Worm (Caenorhabditis elegans) whole organism, young adult: ENCODE data around the gene R07B1.8.

Experiments
- B0035.1 ChIP-seq: sonication (generic microtip); optimal IDR thresholded peaks from 2 replicates; lab custom pipeline; 2016; ENCODE audit warnings: missing genetic modification characterization, mild to moderate bottlenecking, missing compliant biosample characterization, missing genotype, missing genetic modification reagents
- B0261.1 ChIP-seq: sonication (generic microtip); optimal IDR thresholded peaks from 2 replicates; lab custom pipeline; 2016; ENCODE audit warnings: mild to moderate bottlenecking, missing genetic modification characterization, moderate library complexity, missing compliant biosample characterization
- Y56A3A.18 ChIP-seq: fragments of 200-800 bp; sonication (Bioruptor generic); IDR thresholded peaks from 2 replicates; pipeline ENCODE4 v1.3.6; 2022; ENCODE audit warnings: missing genetic modification reagents, missing genetic modification characterization, missing compliant biosample characterization
- Y95B8A.8 ChIP-seq: fragments of 200-800 bp; sonication (Bioruptor generic); IDR thresholded peaks from 2 replicates; pipeline ENCODE4 v1.3.6; 2022; ENCODE audit warnings: missing genetic modification reagents, missing genetic modification characterization, missing compliant biosample characterization
- attf-5 ChIP-seq: fragments of 200-800 bp; sonication (Bioruptor generic); optimal IDR thresholded peaks from 2 replicates; lab custom pipeline; 2018; ENCODE audit warnings: mild to moderate bottlenecking, missing genetic modification characterization, missing compliant biosample characterization
- ccch-3 ChIP-seq: fragments of 200-800 bp; sonication (Bioruptor generic); optimal IDR thresholded peaks from 2 replicates; lab custom pipeline; 2018; ENCODE audit warnings: mild to moderate bottlenecking, missing genetic modification characterization, missing compliant biosample characterization
- cebp-2 ChIP-seq: fragments of 200-800 bp; sonication (Bioruptor generic); IDR thresholded peaks from 2 replicates; pipeline ENCODE4 v1.3.6; 2022; ENCODE audit warnings: missing genetic modification characterization, missing compliant biosample characterization
- ceh-91 ChIP-seq: fragments of 200-800 bp; sonication (Bioruptor generic); IDR thresholded peaks from 2 replicates; pipeline ENCODE4 v1.3.6; 2022; ENCODE audit warnings: missing genetic modification reagents, missing genetic modification characterization, missing compliant biosample characterization
- chd-7 ChIP-seq: sonication (generic microtip); optimal IDR thresholded peaks from 2 replicates; lab custom pipeline; 2016; ENCODE audit warnings: mild to moderate bottlenecking, missing genetic modification characterization, moderate library complexity, missing compliant biosample characterization
- egl-44 ChIP-seq: fragments of 200-800 bp; sonication (Bioruptor generic); IDR thresholded peaks from 2 replicates; pipeline ENCODE4 v1.3.6; 2022; ENCODE audit warnings: missing genetic modification reagents, missing genetic modification characterization, missing compliant biosample characterization
- ets-4 ChIP-seq: fragments of 200-800 bp; sonication (Bioruptor generic); optimal IDR thresholded peaks from 2 replicates; lab custom pipeline; 2018; ENCODE audit warnings: mild to moderate bottlenecking, missing genetic modification characterization, missing compliant biosample characterization
- hlh-12 ChIP-seq: sonication (generic microtip); optimal IDR thresholded peaks from 2 replicates; lab custom pipeline; 2016; ENCODE audit warnings: missing genetic modification characterization, missing compliant biosample characterization
- lag-1 ChIP-seq: fragments of 200-800 bp; sonication (Bioruptor generic); IDR thresholded peaks from 2 replicates; pipeline ENCODE4 v1.3.6; 2022; ENCODE audit warnings: missing genetic modification reagents, missing genetic modification characterization, missing compliant biosample characterization
- let-526 ChIP-seq: fragments of 200-800 bp; sonication (Bioruptor generic); IDR thresholded peaks from 2 replicates; pipeline ENCODE4 v1.3.6; 2022; ENCODE audit warnings: missing genetic modification reagents, missing genetic modification characterization, missing compliant biosample characterization
- let-607 ChIP-seq, 2 experiments: fragments of 200-800 bp in 1 of 2; sonication (Bioruptor generic) in 1 of 2; sonication (generic microtip) in 1 of 2; optimal IDR thresholded peaks; 2 replicates each; lab custom pipeline; 2016 to 2018; ENCODE audit warnings: mild to moderate bottlenecking in 2 of 2, missing compliant biosample characterization in 2 of 2, missing genetic modification characterization in 2 of 2, moderate library complexity in 2 of 2, missing genotype in 1 of 2
- lin-35 ChIP-seq, 3 experiments: fragments of 150-350 bp in 2 of 3; sonication (generic microtip) in 1 of 3; optimal IDR thresholded peaks; 2 replicates each; lab custom pipeline; 2014 to 2018; ENCODE audit warnings: missing biosample characterization in 3 of 3, missing genetic modification characterization in 3 of 3, missing genetic modification reagents in 3 of 3
- lsl-1 ChIP-seq: fragments of 200-800 bp; sonication (Bioruptor generic); optimal IDR thresholded peaks from 2 replicates; lab custom pipeline; 2018; ENCODE audit warnings: mild to moderate bottlenecking, missing genetic modification characterization, moderate library complexity, missing compliant biosample characterization
- lsy-27 ChIP-seq: sonication (generic microtip); optimal IDR thresholded peaks from 2 replicates; lab custom pipeline; 2017; ENCODE audit warnings: missing genetic modification characterization, mild to moderate bottlenecking, missing compliant biosample characterization, antibody characterized with exemption, missing genotype, borderline replicate concordance; ENCODE audit not compliant: insufficient read depth
- madf-3 ChIP-seq: fragments of 200-800 bp; sonication (Bioruptor generic); IDR thresholded peaks from 2 replicates; pipeline ENCODE4 v1.3.6; 2022; ENCODE audit warnings: missing genetic modification reagents, missing genetic modification characterization, missing compliant biosample characterization
- mcd-1 ChIP-seq: fragments of 200-800 bp; sonication (Bioruptor generic); IDR thresholded peaks from 2 replicates; pipeline ENCODE4 v1.3.6; 2022; ENCODE audit warnings: missing genetic modification reagents, missing genetic modification characterization, missing compliant biosample characterization
- nhr-120 ChIP-seq: fragments of 200-800 bp; sonication (Bioruptor generic); IDR thresholded peaks from 2 replicates; pipeline ENCODE4 v1.3.6; 2022; ENCODE audit warnings: missing genetic modification characterization, missing compliant biosample characterization
- nhr-80 ChIP-seq: sonication (generic microtip); optimal IDR thresholded peaks from 2 replicates; lab custom pipeline; 2016; ENCODE audit warnings: missing genetic modification characterization, missing compliant biosample characterization
- pha-4 ChIP-seq: fragments of 150-350 bp; sonication (generic microtip); optimal IDR thresholded peaks from 2 replicates; lab custom pipeline; 2014; ENCODE audit warnings: missing biosample characterization, missing genetic modification reagents, missing genetic modification characterization
- snpc-4 ChIP-seq, 5 experiments: fragments of 150-350 bp in 1 of 5; sonication (generic microtip) in 4 of 5; optimal IDR thresholded peaks; 2 replicates each; lab custom pipeline; 2014 to 2018; ENCODE audit warnings: missing genetic modification characterization in 5 of 5, missing biosample characterization in 3 of 5, antibody characterized with exemption in 2 of 5, mild to moderate bottlenecking in 2 of 5, missing compliant biosample characterization in 2 of 5, missing genotype in 2 of 5, moderate library complexity in 2 of 5, missing genetic modification reagents in 1 of 5
- tbp1 ChIP-seq: fragments of 200-800 bp; sonication (Bioruptor generic); optimal IDR thresholded peaks from 2 replicates; lab custom pipeline; 2018; ENCODE audit warnings: mild to moderate bottlenecking, missing genetic modification characterization, missing compliant biosample characterization
- unc-62 ChIP-seq: fragments of 150-350 bp; optimal IDR thresholded peaks from 2 replicates; lab custom pipeline; 2014; ENCODE audit warnings: missing biosample characterization, missing genetic modification reagents, missing genetic modification characterization
- zim-3 ChIP-seq: sonication (generic microtip); optimal IDR thresholded peaks from 2 replicates; lab custom pipeline; 2017; ENCODE audit warnings: mild to moderate bottlenecking, missing genetic modification characterization, moderate library complexity, missing compliant biosample characterization
- ztf-22 ChIP-seq: fragments of 200-800 bp; sonication (Bioruptor generic); optimal IDR thresholded peaks from 2 replicates; lab custom pipeline; 2018; ENCODE audit warnings: mild to moderate bottlenecking, missing genetic modification characterization, moderate library complexity, missing compliant biosample characterization
- ztf-3 ChIP-seq: fragments of 200-800 bp; sonication (Bioruptor generic); optimal IDR thresholded peaks from 2 replicates; lab custom pipeline; 2018; ENCODE audit warnings: mild to moderate bottlenecking, missing genetic modification characterization, missing compliant biosample characterization

R07B1.8 gene

DNA sequence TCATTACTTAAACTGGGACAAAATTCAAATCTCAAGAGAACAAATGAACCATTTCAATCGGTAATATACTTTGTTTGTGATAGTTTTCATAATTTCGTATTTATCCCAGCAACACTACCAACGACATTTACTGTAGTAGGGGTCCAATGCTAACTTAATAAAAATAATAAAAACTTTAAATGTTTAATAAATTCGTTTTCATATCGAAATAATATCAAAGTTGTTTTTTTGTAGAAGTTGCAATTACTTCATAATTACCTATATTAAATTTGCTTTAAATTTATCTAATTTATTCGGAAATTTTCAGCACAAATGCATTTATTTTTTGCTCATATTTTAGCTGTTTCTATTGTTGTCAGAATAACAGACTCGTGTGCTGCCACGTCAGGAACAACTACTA, 6.1 kb downstream of the R07B1.8 start, which contains the start of gene R07B1.6:
TSS of gene R07B1.6 (plus strand) at position 301 of the 400 bp plus-strand sequence.
- TF ChIP-seq zim-3 (tag; lab: Kevin White, UChicago), result no peak
- no peak for TF ChIP-seq B0035.1
- TF ChIP-seq ceh-91, result no peak
- no peak for TF ChIP-seq ccch-3 (GFP tag; lab: Kevin White, UChicago)
- TF ChIP-seq nhr-120, result no peak
- no peak for TF ChIP-seq tbp1 (GFP tag; lab: Kevin White, UChicago)
- TF ChIP-seq B0261.1 (tag; lab: Kevin White, UChicago), result no peak

DNA sequence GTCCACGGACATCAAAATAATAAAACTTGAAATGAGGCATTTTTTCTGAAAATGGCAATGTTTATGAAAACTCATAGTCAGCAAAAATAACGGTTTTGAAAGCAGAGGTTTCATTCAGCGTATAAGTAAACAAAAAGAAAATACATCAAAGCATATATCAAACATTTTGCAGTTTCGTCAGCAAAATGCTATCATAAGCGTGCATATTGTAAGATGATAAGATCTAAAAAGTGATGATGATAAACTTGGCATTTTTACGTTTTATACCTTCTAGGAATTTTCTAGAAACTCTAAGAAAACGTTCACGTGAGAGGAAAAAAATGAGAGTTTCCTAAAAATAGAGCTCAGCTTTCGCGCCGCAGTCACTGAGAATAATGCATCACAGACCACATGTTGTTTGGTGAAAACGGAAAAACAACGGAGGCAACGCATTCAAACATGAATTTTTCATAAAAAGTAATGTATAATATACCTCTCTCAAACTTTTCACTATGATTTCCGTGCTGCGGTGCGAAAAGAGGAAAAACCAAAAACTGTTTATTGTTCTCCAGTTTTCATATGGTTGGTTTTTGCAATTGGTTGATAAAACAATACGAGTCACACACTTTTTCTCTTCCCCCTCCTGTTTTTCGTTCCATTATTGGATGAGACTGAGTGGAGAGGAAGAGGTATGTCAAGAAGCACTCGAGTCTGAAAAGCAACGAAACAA, 9.4 kb downstream of the R07B1.8 start, which contains the start of the genes gst-36 and R07B1.5:
TSS of gene gst-36 (minus strand) at position 45 of the 709 bp plus-strand sequence.
TSS of gene R07B1.5 (plus strand) at position 665 of the 709 bp plus-strand sequence.
- TF ChIP-seq snpc-4 (GFP tag; optimal IDR thresholded peaks at IDR 0.05; lab: Kevin White, UChicago) (no peak), snpc-4 (tag; optimal IDR thresholded peaks at IDR 0.05; lab: Kevin White, UChicago) (no peak), nhr-80 (tag; lab: Kevin White, UChicago) (peak; percentile 68)

ce11 chrX:9858069-9858468, 14.4 kb downstream of the R07B1.8 start, which contains the start of gene scav-5:
scav-5 (plus strand) TSS chrX:9858365.
- no peak for TF ChIP-seq let-526 (GFP tag; lab: Robert Waterston, UW)
- no peak for TF ChIP-seq mcd-1 (GFP tag; lab: Robert Waterston, UW)
- peak; percentile 84 for TF ChIP-seq nhr-80 (tag; lab: Kevin White, UChicago)
- no peak for TF ChIP-seq lsy-27 (tag; lab: Kevin White, UChicago)
- TF ChIP-seq hlh-12 (tag; lab: Kevin White, UChicago), result no peak
- no peak for TF ChIP-seq lag-1 (GFP tag; lab: Robert Waterston, UW)
- peak; percentile 3 for TF ChIP-seq ets-4 (GFP tag; lab: Kevin White, UChicago)

ce11 chrX:9856618-9857017, 15.8 kb downstream of the R07B1.8 start, which contains the start of gene R07B1.11:
R07B1.11 (plus strand) TSS chrX:9856918.
- TF ChIP-seq pha-4 (tag; lab: Kevin White, UChicago) (no peak), cebp-2 (GFP tag; lab: Robert Waterston, UW) (no peak), Y56A3A.18 (GFP tag; lab: Robert Waterston, UW) (no peak), madf-3 (GFP tag; lab: Robert Waterston, UW) (no peak), let-607 (tag; optimal IDR thresholded peaks at IDR 0.05; lab: Kevin White, UChicago) (no peak), lin-35 (GFP tag; optimal IDR thresholded peaks at IDR 0.05; lab: Kevin White, UChicago) (no peak), mcd-1 (GFP tag; lab: Robert Waterston, UW) (no peak), Y95B8A.8 (GFP tag; lab: Robert Waterston, UW) (no peak), egl-44 (no peak)

DNA sequence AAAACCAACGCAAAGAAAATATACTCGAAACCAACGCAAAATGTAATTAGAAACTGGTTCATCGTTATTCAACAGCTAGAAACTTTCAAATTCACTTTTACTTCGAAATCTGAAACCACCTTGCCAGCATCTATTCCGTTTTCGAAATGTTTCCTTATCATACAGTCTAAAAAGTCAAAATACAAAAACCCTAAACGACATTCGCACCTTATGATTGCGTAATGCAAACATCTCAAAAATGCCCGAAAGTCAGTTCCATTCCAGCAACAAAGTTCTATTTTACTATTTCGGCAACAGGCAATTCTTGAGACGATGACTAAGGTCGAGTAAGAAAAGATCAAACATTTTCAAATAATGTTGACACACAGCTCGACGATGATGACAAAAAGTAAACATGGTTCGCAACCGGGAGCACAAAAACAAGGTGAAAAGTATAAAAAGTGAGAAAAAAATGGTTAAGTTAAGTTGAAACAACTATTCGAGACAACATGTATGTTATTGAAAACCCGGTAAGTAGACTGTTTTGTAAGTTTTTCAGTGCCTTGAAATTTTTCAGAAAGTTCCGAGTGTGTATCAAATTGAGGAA, 20.6 kb downstream of the R07B1.8 start, which contains the start of gene lec-7:
TSS of gene lec-7 (plus strand) at position 297 of the 586 bp plus-strand sequence.
- TF ChIP-seq attf-5 (GFP tag; lab: Kevin White, UChicago) (no peak), pha-4 (tag; lab: Kevin White, UChicago) (peak; percentile 53), nhr-80 (tag; lab: Kevin White, UChicago) (peak; percentile 46)

ce11 chrX:9850258-9850657, 22.2 kb downstream of the R07B1.8 start, which contains the start of gene lec-8:
lec-8 (plus strand) TSS chrX:9850571.
- TF ChIP-seq chd-7 (tag; lab: Kevin White, UChicago) (no peak), unc-62 (GFP tag; lab: Kevin White, UChicago) (peak; percentile 45), ztf-22 (GFP tag; lab: Kevin White, UChicago) (peak; percentile 20), let-607 (tag; optimal IDR thresholded peaks at IDR 0.05; lab: Kevin White, UChicago) (peak in 1 of 2 experiments; percentile 24), ztf-3 (GFP tag; lab: Kevin White, UChicago) (no peak), nhr-80 (tag; lab: Kevin White, UChicago) (peak; percentile 93), lsl-1 (GFP tag; lab: Kevin White, UChicago) (no peak)
